Worm (Caenorhabditis elegans) whole organism, early embryonic: ENCODE data around the gene sdc-2.

Source experiments
- aly-1 ChIP-seq: sonication (generic microtip); optimal IDR thresholded peaks from 2 replicates; lab custom pipeline; 2016; ENCODE audit warnings: missing genetic modification characterization, missing compliant biosample characterization
- ama-1 ChIP-seq: fragments of 150-350 bp; optimal IDR thresholded peaks from 2 replicates; lab custom pipeline; 2014
- hmbx-1 ChIP-seq: sonication (generic microtip); optimal IDR thresholded peaks from 2 replicates; lab custom pipeline; 2016; ENCODE audit warnings: mild to moderate bottlenecking, missing genetic modification characterization, missing compliant biosample characterization
- hnd-1 ChIP-seq: sonication (generic microtip); optimal IDR thresholded peaks from 2 replicates; lab custom pipeline; 2016; ENCODE audit warnings: missing genetic modification characterization, missing compliant biosample characterization

- TF ChIP-seq hnd-1 (tag; lab: Kevin White, UChicago) (no peak), aly-1 (tag; lab: Kevin White, UChicago) (no peak), ama-1 (lab: Kevin White, UChicago) (no peak), hmbx-1 (tag; lab: Kevin White, UChicago) (no peak)
Measured at ce11 chrX:11552879-11553278, 30.4 kb downstream of the sdc-2 start.
